Fruit fly (Drosophila melanogaster) whole organism, prepupa: ENCODE measurements around the gene Plp.

Experiments
- Blimp-1 ChIP-seq: fragments of 200-800 bp; sonication (Bioruptor generic); optimal IDR thresholded peaks from 3 replicates; lab custom pipeline; 2017; ENCODE audit warnings: missing biosample characterization, missing genetic modification characterization, mild to moderate bottlenecking, moderate library complexity, missing genetic modification reagents
- CG10669 ChIP-seq: fragments of 200-800 bp; sonication (Bioruptor generic); optimal IDR thresholded peaks from 3 replicates; lab custom pipeline; 2018; ENCODE audit warnings: missing biosample characterization, mild to moderate bottlenecking, missing genetic modification characterization, moderate library complexity
- CG11294 ChIP-seq: fragments of 200-800 bp; sonication (Bioruptor generic); IDR thresholded peaks from 2 replicates; pipeline ENCODE4 v1.3.6; 2022; ENCODE audit warnings: missing biosample characterization, missing genetic modification characterization
- CG15336 ChIP-seq: fragments of 200-800 bp; sonication (Bioruptor generic); IDR thresholded peaks from 2 replicates; pipeline ENCODE4 v1.3.6; 2022; ENCODE audit warnings: missing biosample characterization, missing genetic modification characterization
- CG1621 ChIP-seq: fragments of 200-800 bp; sonication (Bioruptor generic); optimal IDR thresholded peaks from 3 replicates; lab custom pipeline; 2018; ENCODE audit warnings: missing biosample characterization, mild to moderate bottlenecking, missing genetic modification characterization
- CG31627 ChIP-seq: fragments of 200-800 bp; sonication (Bioruptor generic); optimal IDR thresholded peaks from 3 replicates; lab custom pipeline; 2016; ENCODE audit warnings: missing biosample characterization, missing genetic modification characterization
- CG34406 ChIP-seq: fragments of 200-800 bp; sonication (Bioruptor generic); optimal IDR thresholded peaks from 3 replicates; lab custom pipeline; 2016; ENCODE audit warnings: missing biosample characterization, missing genetic modification characterization
- CG3919 ChIP-seq: fragments of 200-800 bp; sonication (Bioruptor generic); optimal IDR thresholded peaks from 3 replicates; lab custom pipeline; 2016; ENCODE audit warnings: missing biosample characterization, missing genetic modification characterization
- CG4318 ChIP-seq: fragments of 200-800 bp; sonication (Bioruptor generic); optimal IDR thresholded peaks from 3 replicates; lab custom pipeline; 2017; ENCODE audit warnings: missing biosample characterization, mild to moderate bottlenecking, missing genetic modification characterization
- CG6276 ChIP-seq: fragments of 200-800 bp; sonication (Bioruptor generic); optimal IDR thresholded peaks from 2 replicates; lab custom pipeline; 2017; ENCODE audit warnings: missing biosample characterization, mild to moderate bottlenecking, missing genetic modification characterization
- CG6792 ChIP-seq: fragments of 200-800 bp; sonication (Bioruptor generic); optimal IDR thresholded peaks from 3 replicates; lab custom pipeline; 2016; ENCODE audit warnings: missing biosample characterization, missing genetic modification characterization
- CG6854 ChIP-seq: fragments of 200-800 bp; sonication (Bioruptor generic); optimal IDR thresholded peaks from 2 replicates; lab custom pipeline; 2017; ENCODE audit warnings: missing biosample characterization, mild to moderate bottlenecking, missing genetic modification characterization
- CG7368 ChIP-seq: fragments of 200-800 bp; sonication (Bioruptor generic); optimal IDR thresholded peaks from 3 replicates; lab custom pipeline; 2016; ENCODE audit warnings: missing biosample characterization, missing genetic modification characterization
- CG8319 ChIP-seq: fragments of 200-800 bp; sonication (Bioruptor generic); optimal IDR thresholded peaks from 3 replicates; lab custom pipeline; 2016; ENCODE audit warnings: missing biosample characterization, missing genetic modification characterization
- CG8632 ChIP-seq: fragments of 200-800 bp; sonication (Bioruptor generic); optimal IDR thresholded peaks from 3 replicates; lab custom pipeline; 2016; ENCODE audit warnings: missing biosample characterization, missing genetic modification characterization
- CG9139 ChIP-seq: fragments of 200-800 bp; sonication (Bioruptor generic); optimal IDR thresholded peaks from 3 replicates; lab custom pipeline; 2017; ENCODE audit warnings: missing biosample characterization, mild to moderate bottlenecking, missing genetic modification characterization
- Eip75B ChIP-seq: fragments of 200-800 bp; sonication (Bioruptor generic); optimal IDR thresholded peaks from 3 replicates; lab custom pipeline; 2016; ENCODE audit warnings: missing biosample characterization, missing genetic modification characterization
- Ets96B ChIP-seq: fragments of 200-800 bp; optimal IDR thresholded peaks from 2 replicates; lab custom pipeline; 2019; ENCODE audit warnings: missing biosample characterization, mild to moderate bottlenecking, missing genetic modification characterization, moderate library complexity
- Gug ChIP-seq: fragments of 200-800 bp; sonication (Bioruptor generic); IDR thresholded peaks from 2 replicates; pipeline ENCODE4 v1.3.6; 2022; ENCODE audit warnings: missing biosample characterization, missing genetic modification characterization
- Hr38 ChIP-seq: sonication (Bioruptor generic); optimal IDR thresholded peaks from 2 replicates; lab custom pipeline; 2016; ENCODE audit warnings: missing biosample characterization, missing genetic modification characterization
- Hr39 ChIP-seq: fragments of 200-800 bp; sonication (Bioruptor generic); optimal IDR thresholded peaks from 2 replicates; lab custom pipeline; 2016; ENCODE audit warnings: missing biosample characterization, missing genetic modification characterization
- Smox ChIP-seq: fragments of 200-800 bp; sonication (Bioruptor generic); optimal IDR thresholded peaks from 3 replicates; lab custom pipeline; 2016; ENCODE audit warnings: missing biosample characterization, missing genetic modification characterization
- Sox15 ChIP-seq: fragments of 200-800 bp; sonication (Bioruptor generic); optimal IDR thresholded peaks from 3 replicates; lab custom pipeline; 2016; ENCODE audit warnings: missing biosample characterization, missing genetic modification characterization
- achi ChIP-seq: fragments of 200-800 bp; sonication (Bioruptor generic); optimal IDR thresholded peaks from 3 replicates; lab custom pipeline; 2016; ENCODE audit warnings: missing biosample characterization, missing genetic modification characterization
- dsx ChIP-seq: fragments of 200-800 bp; optimal IDR thresholded peaks from 3 replicates; lab custom pipeline; 2019; ENCODE audit warnings: missing biosample characterization, mild to moderate bottlenecking, missing genetic modification characterization, moderate library complexity; ENCODE audit not compliant: poor library complexity, severe bottlenecking
- eg ChIP-seq: fragments of 200-800 bp; sonication (Bioruptor generic); IDR thresholded peaks from 3 replicates; pipeline ENCODE4 v1.3.6; 2022; ENCODE audit warnings: missing biosample characterization, missing genetic modification characterization
- esn ChIP-seq: fragments of 200-800 bp; sonication (Bioruptor generic); optimal IDR thresholded peaks from 2 replicates; lab custom pipeline; 2016; ENCODE audit warnings: missing biosample characterization, mild to moderate bottlenecking, missing genetic modification characterization, moderate library complexity
- fd59A ChIP-seq: fragments of 200-800 bp; sonication (Bioruptor generic); optimal IDR thresholded peaks from 2 replicates; lab custom pipeline; 2017; ENCODE audit warnings: missing biosample characterization, mild to moderate bottlenecking, missing genetic modification characterization, missing genetic modification reagents
- fd85E ChIP-seq: fragments of 200-800 bp; sonication (Bioruptor generic); optimal IDR thresholded peaks from 3 replicates; lab custom pipeline; 2016; ENCODE audit warnings: missing biosample characterization, missing genetic modification characterization
- net ChIP-seq: fragments of 200-800 bp; sonication (Bioruptor generic); optimal IDR thresholded peaks from 3 replicates; lab custom pipeline; 2016; ENCODE audit warnings: missing biosample characterization, missing genetic modification characterization
- salr ChIP-seq, 2 experiments: fragments of 200-800 bp; sonication (Bioruptor generic); optimal IDR thresholded peaks; 3 replicates each; lab custom pipeline; 2016 to 2018; ENCODE audit warnings: missing biosample characterization in 2 of 2, missing genetic modification characterization in 2 of 2, mild to moderate bottlenecking in 1 of 2
- ss ChIP-seq, 2 experiments: fragments of 200-800 bp; sonication (Bioruptor generic); optimal IDR thresholded peaks; 2 replicates in 1 of 2; 3 replicates in 1 of 2; lab custom pipeline; 2017 to 2018; ENCODE audit warnings: mild to moderate bottlenecking in 2 of 2, missing biosample characterization in 2 of 2, missing genetic modification characterization in 2 of 2, moderate library complexity in 1 of 2
- svp ChIP-seq: fragments of 200-800 bp; sonication (Bioruptor generic); peaks from one replicate; lab custom pipeline; 2016; ENCODE audit warnings: missing biosample characterization, missing genetic modification characterization
- topi ChIP-seq: fragments of 200-800 bp; sonication (Bioruptor generic); optimal IDR thresholded peaks from 3 replicates; lab custom pipeline; 2016; ENCODE audit warnings: missing biosample characterization, missing genetic modification characterization
- vri ChIP-seq: fragments of 200-800 bp; sonication (Bioruptor generic); optimal IDR thresholded peaks from 3 replicates; lab custom pipeline; 2016; ENCODE audit warnings: missing biosample characterization, mild to moderate bottlenecking, missing genetic modification characterization

The Plp gene

dm6 chr3L:15045114-15045513 lies 49.4 kb downstream of the Plp start (continued):
- TF ChIP-seq CG8632 (GFP tag; lab: Kevin White, UChicago), result no peak

dm6 chr3L:15043874-15044336 lies 50.6 kb downstream of the Plp start, which contains the start of gene ind:
ind (minus strand) TSS chr3L:15043924.
- no peak for TF ChIP-seq CG6276
- no peak for TF ChIP-seq fd59A (GFP tag; lab: Kevin White, UChicago)
- TF ChIP-seq eg, result no peak
- no peak for TF ChIP-seq CG11294 (GFP tag; lab: Robert Waterston, UW)
- TF ChIP-seq CG10669 (GFP tag; lab: Kevin White, UChicago), result no peak
- no peak for TF ChIP-seq dsx (GFP tag; lab: Kevin White, UChicago)
- no peak for TF ChIP-seq vri (GFP tag; lab: Kevin White, UChicago)
- no peak for TF ChIP-seq CG31627 (GFP tag; lab: Kevin White, UChicago)
- no peak for TF ChIP-seq Eip75B (GFP tag; lab: Kevin White, UChicago)
- TF ChIP-seq net (GFP tag; lab: Kevin White, UChicago), result no peak
- no peak for TF ChIP-seq esn (GFP tag; lab: Kevin White, UChicago)
- TF ChIP-seq Hr39 (GFP tag; lab: Kevin White, UChicago), result no peak

- TF ChIP-seq svp (GFP tag; lab: Kevin White, UChicago) (no peak), CG1621 (tag; lab: Kevin White, UChicago) (no peak), CG8632 (GFP tag; lab: Kevin White, UChicago) (no peak), CG6854 (GFP tag; lab: Kevin White, UChicago) (no peak), Smox (GFP tag; lab: Kevin White, UChicago) (no peak), CG7368 (GFP tag; lab: Kevin White, UChicago) (no peak), CG15336 (GFP tag; lab: Robert Waterston, UW) (no peak), CG34406 (GFP tag; lab: Kevin White, UChicago) (no peak), CG4318 (GFP tag; lab: Kevin White, UChicago) (no peak), CG8319 (no peak), Hr38 (GFP tag; lab: Kevin White, UChicago) (no peak), CG3919 (GFP tag; lab: Kevin White, UChicago) (no peak), Blimp-1 (GFP tag; lab: Kevin White, UChicago) (no peak), Gug (no peak), Eip75B (GFP tag; lab: Kevin White, UChicago) (no peak), salr (GFP tag; optimal IDR thresholded peaks at IDR 0.05; lab: Kevin White, UChicago) (no peak), Sox15 (GFP tag; lab: Kevin White, UChicago) (no peak), ss (GFP tag; optimal IDR thresholded peaks at IDR 0.05; lab: Kevin White, UChicago) (no peak)
These were observed 51.1 kb downstream of the Plp start for dm6 chr3L:15043465-15043864.

dm6 chr3L:15042470-15042869 lies 52.1 kb downstream of the Plp start, which contains the start of gene Rpn12R:
Rpn12R (minus strand) TSS chr3L:15042570.
- TF ChIP-seq fd85E, result no peak
- TF ChIP-seq CG11294 (GFP tag; lab: Robert Waterston, UW), result no peak
- no peak for TF ChIP-seq Eip75B (GFP tag; lab: Kevin White, UChicago)
- no peak for TF ChIP-seq Ets96B (tag; lab: Kevin White, UChicago)
- no peak for TF ChIP-seq CG7368 (GFP tag; lab: Kevin White, UChicago)
- TF ChIP-seq esn (GFP tag; lab: Kevin White, UChicago), result no peak
- TF ChIP-seq CG3919 (GFP tag; lab: Kevin White, UChicago), result no peak
- no peak for TF ChIP-seq CG6792 (GFP tag; lab: Kevin White, UChicago)
- no peak for TF ChIP-seq CG8632 (GFP tag; lab: Kevin White, UChicago)
- TF ChIP-seq CG8319, result no peak
- no peak for TF ChIP-seq svp (GFP tag; lab: Kevin White, UChicago)
- no peak for TF ChIP-seq topi (GFP tag; lab: Kevin White, UChicago)
- TF ChIP-seq Smox (GFP tag; lab: Kevin White, UChicago), result no peak
- TF ChIP-seq achi (GFP tag; lab: Kevin White, UChicago), result no peak
- no peak for TF ChIP-seq Hr39 (GFP tag; lab: Kevin White, UChicago)
- no peak for TF ChIP-seq CG4318 (GFP tag; lab: Kevin White, UChicago)
- TF ChIP-seq ss (GFP tag; optimal IDR thresholded peaks at IDR 0.05; lab: Kevin White, UChicago), result no peak
- TF ChIP-seq CG9139 (GFP tag; lab: Kevin White, UChicago), result no peak
- TF ChIP-seq vri (GFP tag; lab: Kevin White, UChicago), result no peak
